Worm (Caenorhabditis elegans) whole organism, L4 larva: Measurements from ENCODE around the gene T03D3.5.

Experiments used
- F44E2.7 ChIP-seq: fragments of 200-800 bp; sonication (Bioruptor generic); IDR thresholded peaks from 2 replicates; pipeline ENCODE4 v2.1.2; 2022; ENCODE audit warnings: missing genetic modification characterization, missing compliant biosample characterization
- T26A8.4 ChIP-seq: fragments of 200-800 bp; sonication (Bioruptor generic); IDR thresholded peaks from 2 replicates; pipeline ENCODE4 v1.3.6; 2022; ENCODE audit warnings: missing genetic modification characterization, missing compliant biosample characterization
- aha-1 ChIP-seq: fragments of 150-350 bp; peaks from one replicate; lab custom pipeline; 2014; ENCODE audit warnings: missing biosample characterization, missing genetic modification characterization
- ceh-28 ChIP-seq: fragments of 150-350 bp; optimal IDR thresholded peaks from 2 replicates; lab custom pipeline; 2014; ENCODE audit warnings: missing biosample characterization, missing genetic modification reagents, missing genetic modification characterization
- ceh-44 ChIP-seq: fragments of 200-800 bp; sonication (Bioruptor generic); IDR thresholded peaks from 2 replicates; pipeline ENCODE4 v1.3.6; 2022; ENCODE audit warnings: missing genetic modification reagents, missing genetic modification characterization, missing compliant biosample characterization
- ctbp-1 ChIP-seq: fragments of 200-800 bp; sonication (Bioruptor generic); IDR thresholded peaks from 2 replicates; pipeline ENCODE4 v1.3.6; 2022; ENCODE audit warnings: missing genetic modification reagents, missing genetic modification characterization, missing compliant biosample characterization
- daf-16 ChIP-seq, 3 experiments: sonication (generic microtip); optimal IDR thresholded peaks; 2 replicates each; lab custom pipeline; 2016 to 2017; ENCODE audit warnings: missing genetic modification characterization in 3 of 3, missing genetic modification reagents in 3 of 3, mild to moderate bottlenecking in 2 of 3, missing compliant biosample characterization in 2 of 3, missing biosample characterization in 1 of 3, moderate library complexity in 1 of 3
- daf-8 ChIP-seq: fragments of 200-800 bp; sonication (Bioruptor generic); IDR thresholded peaks from 2 replicates; pipeline ENCODE4 v1.3.6; 2022; ENCODE audit warnings: missing genetic modification characterization, missing compliant biosample characterization
- dmd-6 ChIP-seq: fragments of 200-800 bp; sonication (Bioruptor generic); IDR thresholded peaks from 2 replicates; pipeline ENCODE4 v1.3.6; 2022; ENCODE audit warnings: missing genetic modification reagents, missing genetic modification characterization, missing compliant biosample characterization
- dmd-8 ChIP-seq: fragments of 200-800 bp; sonication (Bioruptor generic); IDR thresholded peaks from 2 replicates; pipeline ENCODE4 v1.3.6; 2022; ENCODE audit warnings: missing genetic modification characterization, missing compliant biosample characterization
- duxl-1 ChIP-seq: sonication (generic microtip); optimal IDR thresholded peaks from 2 replicates; lab custom pipeline; 2016; ENCODE audit warnings: mild to moderate bottlenecking, missing genetic modification characterization, moderate library complexity, missing compliant biosample characterization; ENCODE audit not compliant: poor library complexity
- dve-1 ChIP-seq: sonication (generic microtip); optimal IDR thresholded peaks from 2 replicates; lab custom pipeline; 2017; ENCODE audit warnings: antibody characterized with exemption, mild to moderate bottlenecking, missing genetic modification characterization, missing compliant biosample characterization; ENCODE audit not compliant: insufficient read depth
- egl-43 ChIP-seq: fragments of 200-800 bp; sonication (Bioruptor generic); IDR thresholded peaks from 2 replicates; pipeline ENCODE4 v1.3.6; 2022; ENCODE audit warnings: missing genetic modification reagents, missing genetic modification characterization, missing compliant biosample characterization
- gei-8 ChIP-seq: fragments of 200-800 bp; sonication (Bioruptor generic); optimal IDR thresholded peaks from 2 replicates; lab custom pipeline; 2018; ENCODE audit warnings: mild to moderate bottlenecking, missing genetic modification characterization, missing compliant biosample characterization
- hlh-11 ChIP-seq: fragments of 200-800 bp; sonication (Bioruptor generic); optimal IDR thresholded peaks from 2 replicates; lab custom pipeline; 2018; ENCODE audit warnings: mild to moderate bottlenecking, missing genetic modification characterization, missing compliant biosample characterization
- lin-1 ChIP-seq: fragments of 200-800 bp; sonication (Bioruptor generic); IDR thresholded peaks from 2 replicates; pipeline ENCODE4 v1.3.6; 2022; ENCODE audit warnings: missing genetic modification reagents, missing genetic modification characterization, missing compliant biosample characterization
- lin-38 ChIP-seq: fragments of 200-800 bp; sonication (Bioruptor generic); IDR thresholded peaks from 2 replicates; pipeline ENCODE4 v1.3.6; 2022; ENCODE audit warnings: missing genetic modification reagents, missing genetic modification characterization, missing compliant biosample characterization
- lsy-2 ChIP-seq, 2 experiments: fragments of 150-350 bp in 1 of 2; sonication (generic microtip) in 1 of 2; optimal IDR thresholded peaks; 2 replicates each; lab custom pipeline; 2014 to 2017; ENCODE audit warnings: missing biosample characterization in 2 of 2, missing genetic modification characterization in 2 of 2
- mep-1 ChIP-seq: fragments of 150-350 bp; sonication (generic microtip); optimal IDR thresholded peaks from 3 replicates; lab custom pipeline; 2014; ENCODE audit warnings: missing biosample characterization, missing genetic modification characterization
- mes-2 ChIP-seq: sonication (generic microtip); optimal IDR thresholded peaks from 2 replicates; lab custom pipeline; 2016; ENCODE audit warnings: missing genotype, mild to moderate bottlenecking, missing genetic modification characterization, missing compliant biosample characterization; ENCODE audit not compliant: poor library complexity, severe bottlenecking
- nhr-102 ChIP-seq: sonication (generic microtip); optimal IDR thresholded peaks from 2 replicates; lab custom pipeline; 2016; ENCODE audit warnings: mild to moderate bottlenecking, missing genetic modification characterization, moderate library complexity, missing compliant biosample characterization
- nhr-237 ChIP-seq: sonication (generic microtip); optimal IDR thresholded peaks from 2 replicates; lab custom pipeline; 2017; ENCODE audit warnings: missing biosample characterization, missing genetic modification characterization
- nhr-48 ChIP-seq: sonication (generic microtip); optimal IDR thresholded peaks from 2 replicates; lab custom pipeline; 2016; ENCODE audit warnings: mild to moderate bottlenecking, missing genetic modification characterization, missing compliant biosample characterization
- php-3 ChIP-seq: fragments of 200-800 bp; sonication (Bioruptor generic); IDR thresholded peaks from 2 replicates; pipeline ENCODE4 v1.3.6; 2022; ENCODE audit warnings: missing genetic modification reagents, missing genetic modification characterization, missing compliant biosample characterization
- pqm-1 ChIP-seq: sonication (generic microtip); optimal IDR thresholded peaks from 2 replicates; lab custom pipeline; 2017; ENCODE audit warnings: missing biosample characterization, missing genetic modification characterization
- sdz-12 ChIP-seq: fragments of 200-800 bp; sonication (Bioruptor generic); optimal IDR thresholded peaks from 2 replicates; lab custom pipeline; 2018; ENCODE audit warnings: mild to moderate bottlenecking, missing genetic modification characterization, missing compliant biosample characterization
- snpc-1.2 ChIP-seq: fragments of 200-800 bp; sonication (Bioruptor generic); IDR thresholded peaks from 2 replicates; pipeline ENCODE4 v1.3.6; 2022; ENCODE audit warnings: missing genetic modification reagents, missing genetic modification characterization, missing compliant biosample characterization
- spr-3 ChIP-seq: fragments of 200-800 bp; sonication (Bioruptor generic); optimal IDR thresholded peaks from 2 replicates; lab custom pipeline; 2018; ENCODE audit warnings: mild to moderate bottlenecking, missing genetic modification characterization, missing compliant biosample characterization
- tra-1 ChIP-seq: fragments of 200-800 bp; sonication (Bioruptor generic); IDR thresholded peaks from 2 replicates; pipeline ENCODE4 v1.3.6; 2022; ENCODE audit warnings: missing genetic modification reagents, missing genetic modification characterization, missing compliant biosample characterization
- unc-62 ChIP-seq, 3 experiments: fragments of 150-350 bp in 1 of 3; sonication (generic microtip); optimal IDR thresholded peaks in 2 of 3; peaks in 1 of 3; 1 replicate in 1 of 3; 2 replicates in 2 of 3; lab custom pipeline; 2014 to 2017; ENCODE audit warnings: missing biosample characterization in 3 of 3, missing genetic modification characterization in 3 of 3, missing genetic modification reagents in 3 of 3, missing genotype in 1 of 3
- zip-11 ChIP-seq: fragments of 200-800 bp; sonication (Bioruptor generic); IDR thresholded peaks from 2 replicates; pipeline ENCODE4 v1.3.6; 2022; ENCODE audit warnings: missing genetic modification characterization, missing compliant biosample characterization
- ztf-7 ChIP-seq: fragments of 150-350 bp; optimal IDR thresholded peaks from 2 replicates; lab custom pipeline; 2014; ENCODE audit warnings: missing biosample characterization, missing genetic modification characterization

Gene T03D3.5

DNA sequence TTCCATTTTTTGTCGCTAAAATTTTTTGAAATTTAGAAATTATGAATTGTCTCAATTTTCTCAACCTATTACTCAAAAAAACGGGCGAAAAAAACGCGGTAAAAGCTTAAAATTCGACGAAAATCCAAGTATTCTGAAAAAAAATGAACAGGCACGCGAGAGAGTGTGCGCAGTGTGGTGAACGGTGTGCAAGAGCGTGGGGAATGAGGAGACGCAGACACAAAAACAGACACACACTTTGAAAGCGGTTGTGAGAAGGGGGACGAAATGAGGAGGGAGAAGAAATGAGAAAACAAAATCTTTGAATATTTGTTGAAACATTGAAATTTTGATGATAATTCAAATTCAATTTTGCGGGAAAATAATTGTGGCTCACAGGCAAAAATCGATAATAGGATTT, at the start of gene T03D3.5:
T03D3.5 (minus strand) TSS at position 21 of the 400 bp plus-strand sequence.
- TF ChIP-seq duxl-1, result peak; percentile 50
- TF ChIP-seq spr-3 (GFP tag; lab: Kevin White, UChicago), result no peak

DNA sequence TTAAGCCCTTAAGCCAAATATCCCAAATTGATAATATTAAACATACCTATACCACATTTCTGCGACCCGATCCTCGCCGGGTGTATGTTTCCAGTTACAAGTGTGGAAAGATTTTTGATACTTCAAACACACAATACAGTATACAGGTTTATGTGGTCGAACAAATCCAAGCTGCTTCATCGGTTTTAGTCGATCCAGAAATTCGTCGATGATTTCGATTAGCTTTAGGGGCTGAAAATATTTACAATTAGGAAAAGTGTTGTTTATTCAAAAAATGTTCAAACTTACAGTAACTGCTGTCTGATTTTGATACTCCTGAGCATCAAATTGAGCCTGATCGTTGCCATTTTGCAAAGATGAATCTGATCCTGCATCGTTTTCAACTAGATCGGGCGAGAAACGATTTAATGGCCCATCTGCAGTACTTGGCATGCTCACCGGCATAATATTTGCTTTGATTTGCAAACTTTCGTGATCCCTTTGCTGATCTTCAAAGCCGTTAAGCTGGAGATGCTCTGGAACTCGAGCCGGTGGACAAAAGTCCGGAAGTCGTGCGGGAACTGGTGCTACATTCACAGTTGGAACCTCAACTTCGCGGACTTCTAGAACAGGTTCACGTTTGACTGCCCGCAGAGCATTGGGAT, 49.7 kb upstream of the T03D3.5 start:
- 0 out of 2 replicates have a peak, but pooled peaks have one; percentile 13 for TF ChIP-seq php-3 (GFP tag; lab: Robert Waterston, UW)
- peak in 1 of 2 experiments; percentile 76 for TF ChIP-seq unc-62 (GFP tag; optimal IDR thresholded peaks at IDR 0.05 in 1 of 2; lab: Kevin White, UChicago)
- TF ChIP-seq unc-62 (tag; optimal IDR thresholded peaks at IDR 0.05; lab: Kevin White, UChicago), result no peak
- no peak for TF ChIP-seq sdz-12 (GFP tag; lab: Kevin White, UChicago)
- TF ChIP-seq T26A8.4, result no peak
- TF ChIP-seq nhr-237 (tag; lab: Kevin White, UChicago), result no peak
- TF ChIP-seq lin-38 (GFP tag; lab: Robert Waterston, UW), result no peak
- no peak for TF ChIP-seq lsy-2 (tag; optimal IDR thresholded peaks at IDR 0.05; lab: Kevin White, UChicago)
- no peak for TF ChIP-seq ztf-7 (tag; lab: Kevin White, UChicago)
- TF ChIP-seq pqm-1, result no peak
- no peak for TF ChIP-seq nhr-102 (tag; lab: Kevin White, UChicago)
- TF ChIP-seq ceh-44 (GFP tag; lab: Robert Waterston, UW), result no peak
- no peak for TF ChIP-seq F44E2.7 (GFP tag; lab: Robert Waterston, UW)
- TF ChIP-seq aha-1 (tag; lab: Kevin White, UChicago), result peak; percentile 65
- TF ChIP-seq snpc-1.2, result no peak

DNA sequence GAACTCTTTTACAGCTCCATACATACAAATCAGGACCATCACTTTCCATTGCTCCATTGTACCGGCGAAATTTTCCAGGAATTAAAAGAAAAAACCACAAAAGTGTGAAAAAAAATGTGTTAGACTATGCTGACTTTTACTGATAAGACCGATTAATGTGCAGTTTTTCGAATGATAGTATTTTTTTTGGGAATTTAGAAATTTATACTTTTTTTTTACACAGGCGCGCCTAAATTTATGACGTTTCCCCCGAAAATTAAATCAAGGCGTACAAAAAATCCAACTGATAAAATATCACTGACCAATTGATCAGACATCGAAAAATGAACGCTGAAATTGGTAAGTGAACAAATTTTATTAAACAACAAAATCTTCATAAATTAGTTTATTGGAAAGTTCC, 48.8 kb upstream of the T03D3.5 start, which contains the start of gene folt-2:
folt-2 (minus strand) TSS at position 179 of the 400 bp plus-strand sequence.
- peak; percentile 74 for TF ChIP-seq dve-1
- no peak for TF ChIP-seq gei-8 (GFP tag; lab: Kevin White, UChicago)
- peak; percentile 25 for TF ChIP-seq pqm-1
- no peak for TF ChIP-seq daf-16 (GFP tag; optimal IDR thresholded peaks at IDR 0.05; lab: Kevin White, UChicago)
- TF ChIP-seq daf-16 (tag; optimal IDR thresholded peaks at IDR 0.05; lab: Kevin White, UChicago), result peak; percentile 48
- peak; percentile 37 for TF ChIP-seq hlh-11 (tag; lab: Kevin White, UChicago)
- peak; percentile 72 for TF ChIP-seq dmd-6 (GFP tag; lab: Robert Waterston, UW)
- TF ChIP-seq spr-3 (GFP tag; lab: Kevin White, UChicago), result no peak
- peak; percentile 56; the same call in 1 of the 2 replicates for TF ChIP-seq php-3 (GFP tag; lab: Robert Waterston, UW)
- TF ChIP-seq zip-11, result no peak
- peak; percentile 16 for TF ChIP-seq mep-1 (tag; lab: Kevin White, UChicago)
- TF ChIP-seq, all 104 proteins: peak for 7

DNA sequence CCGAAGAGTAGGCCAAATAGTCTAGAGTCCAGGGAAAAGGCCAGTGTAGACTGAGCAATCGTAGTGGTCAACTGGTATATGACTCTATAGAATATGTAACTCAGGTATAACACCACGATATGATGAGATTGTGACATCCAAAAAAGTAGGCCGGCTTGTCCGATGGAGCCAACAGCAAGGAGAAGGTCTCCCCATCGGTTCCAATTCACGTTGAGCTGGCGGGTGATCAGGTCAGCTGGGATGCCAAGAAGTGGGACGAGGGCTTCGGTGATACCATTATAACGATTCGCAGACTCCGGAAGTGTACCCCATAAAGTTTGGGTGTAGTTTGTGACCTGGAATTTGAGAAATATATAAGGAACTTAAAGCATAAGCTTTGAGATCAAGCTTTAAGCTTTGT, 46.3 kb upstream of the T03D3.5 start:
- TF ChIP-seq lin-38 (GFP tag; lab: Robert Waterston, UW) (no peak), unc-62 (GFP tag; optimal IDR thresholded peaks at IDR 0.05 in 1 of 2; lab: Kevin White, UChicago) (peak in 1 of 2 experiments; percentile 88), unc-62 (tag; optimal IDR thresholded peaks at IDR 0.05; lab: Kevin White, UChicago) (no peak), nhr-102 (tag; lab: Kevin White, UChicago) (peak; percentile 17), F44E2.7 (GFP tag; lab: Robert Waterston, UW) (0 out of 2 replicates have a peak, but pooled peaks have one; percentile 18)
- TF ChIP-seq, all 104 proteins: peak for 3

DNA sequence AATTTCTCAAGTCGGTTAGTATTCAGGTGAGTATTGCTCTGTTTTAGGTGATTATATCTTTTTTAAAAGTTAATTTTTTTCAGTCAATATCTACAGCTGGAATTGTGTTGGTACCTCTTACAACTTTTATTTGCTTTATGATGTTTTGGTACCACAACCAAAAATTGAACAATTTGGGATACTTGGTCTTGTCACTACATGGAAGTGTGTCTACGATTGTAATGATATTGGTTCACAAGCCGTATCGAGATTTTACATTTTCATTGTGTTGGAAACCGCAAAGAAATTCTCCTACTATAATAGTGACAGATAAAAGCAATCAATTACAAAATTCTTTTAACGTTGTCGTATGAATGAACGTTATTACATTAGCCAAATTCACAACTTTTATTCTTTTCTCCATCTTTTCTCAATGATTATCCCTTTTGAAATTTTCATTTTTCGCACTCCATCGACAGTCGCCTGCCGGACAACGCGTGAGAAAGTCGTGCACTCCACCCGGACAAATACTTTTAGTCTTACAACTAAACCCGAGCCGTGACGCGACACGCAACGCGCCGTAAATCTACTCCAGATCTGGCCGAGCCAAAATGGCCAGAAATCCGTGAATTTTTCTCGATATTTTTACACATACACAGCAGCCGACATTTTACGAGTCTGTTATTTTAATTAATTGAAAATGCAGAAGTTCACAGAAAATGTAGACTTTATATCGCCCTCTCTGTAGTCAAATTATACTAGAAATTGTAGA, 45.3 kb upstream of the T03D3.5 start:
- TF ChIP-seq dmd-8 (GFP tag; lab: Robert Waterston, UW), result peak; percentile 52; the same call in 1 of the 2 replicates
- peak; percentile 30 for TF ChIP-seq hlh-11 (tag; lab: Kevin White, UChicago)
- no peak for TF ChIP-seq ceh-28
- TF ChIP-seq nhr-48 (tag; lab: Kevin White, UChicago), result no peak
- 0 out of 2 replicates have a peak, but pooled peaks have one; percentile 31 for TF ChIP-seq ctbp-1 (GFP tag; lab: Robert Waterston, UW)
- no peak for TF ChIP-seq daf-8 (GFP tag; lab: Robert Waterston, UW)
- peak; percentile 31 for TF ChIP-seq dmd-6 (GFP tag; lab: Robert Waterston, UW)
- TF ChIP-seq mes-2 (tag; lab: Kevin White, UChicago), result no peak
- TF ChIP-seq tra-1 (GFP tag; lab: Robert Waterston, UW), result peak; percentile 42; the same call in 1 of the 2 replicates
- TF ChIP-seq lin-1 (GFP tag; lab: Robert Waterston, UW), result no peak
- TF ChIP-seq spr-3 (GFP tag; lab: Kevin White, UChicago), result no peak
- TF ChIP-seq T26A8.4, result peak; percentile 31; the same call in 1 of the 2 replicates
- no peak for TF ChIP-seq egl-43 (GFP tag; lab: Robert Waterston, UW)
- peak; percentile 17 for TF ChIP-seq nhr-102 (tag; lab: Kevin White, UChicago)
- TF ChIP-seq lin-38 (GFP tag; lab: Robert Waterston, UW), result peak; percentile 53
- TF ChIP-seq aha-1 (tag; lab: Kevin White, UChicago), result peak; percentile 95
